Worm (Caenorhabditis elegans): ENCODE results near the gene irld-6.

ce11 chrV:10764066-10764465 is 7.5 kb upstream of the irld-6 start, which contains the start of gene ocr-1:
- no peak for TF ChIP-seq him-1 (tag; optimal IDR thresholded peaks at IDR 0.05)
- no peak for TF ChIP-seq dao-5 (tag; optimal IDR thresholded peaks at IDR 0.05)
- TF ChIP-seq W03F9.2 (tag; optimal IDR thresholded peaks at IDR 0.05): no peak
